Fruit fly (Drosophila melanogaster) ovary, adult (tissue): ENCODE results near the gene unc-119.

ENCODE experiments used
- CG17801 ChIP-seq: fragments of 200-800 bp; optimal IDR thresholded peaks from 2 replicates; lab custom pipeline; 2019; ENCODE audit warnings: missing biosample characterization, mild to moderate bottlenecking, missing genetic modification characterization, moderate library complexity; ENCODE audit not compliant: partially characterized antibody

The unc-119 gene

dm6 chrX:7324816-7325246 lies 33.7 kb upstream of the unc-119 start:
- TF ChIP-seq CG17801 (GFP tag; lab: Kevin White, UChicago): peak; percentile 98

- no peak for TF ChIP-seq CG17801 (GFP tag; lab: Kevin White, UChicago)
Measured at dm6 chrX:7323649-7324511, 32.8 kb upstream of the unc-119 start, which contains the start of the genes Atg5 and Dok. Gene Atg5, minus strand, starts transcription at chrX:7323770. Gene Dok, plus strand, starts transcription at chrX:7324214.

dm6 chrX:7321829-7322228 lies 30.7 kb upstream of the unc-119 start:
- TF ChIP-seq CG17801 (GFP tag; lab: Kevin White, UChicago): no peak

- no peak for TF ChIP-seq CG17801 (GFP tag; lab: Kevin White, UChicago)
Measured at dm6 chrX:7320455-7321224, 29.5 kb upstream of the unc-119 start.

dm6 chrX:7319703-7320088 lies 28.6 kb upstream of the unc-119 start:
- TF ChIP-seq CG17801 (GFP tag; lab: Kevin White, UChicago): no peak

- peak; percentile 55 for TF ChIP-seq CG17801 (GFP tag; lab: Kevin White, UChicago)
Measured at dm6 chrX:7319053-7319702, 28.1 kb upstream of the unc-119 start.

DNA sequence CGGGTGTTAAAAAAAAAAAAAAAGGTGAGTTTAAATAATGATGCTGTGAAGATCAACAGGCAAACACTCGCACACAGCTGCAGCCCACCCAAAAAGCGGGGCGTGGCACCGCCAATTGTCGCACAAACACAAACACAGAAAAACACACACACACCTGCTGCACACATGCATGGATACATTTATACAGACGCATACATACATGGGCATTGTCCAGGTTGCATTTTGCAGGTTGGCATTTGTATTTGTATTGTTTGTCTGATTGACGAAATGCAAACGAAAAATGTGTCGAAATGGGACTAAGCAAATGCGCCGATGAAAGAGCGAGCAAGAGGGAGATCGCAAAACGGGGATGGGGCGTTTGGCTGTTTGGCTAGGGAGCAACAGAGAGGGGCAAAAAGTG lies 27.4 kb upstream of the unc-119 start:
- TF ChIP-seq CG17801 (GFP tag; lab: Kevin White, UChicago): no peak

DNA sequence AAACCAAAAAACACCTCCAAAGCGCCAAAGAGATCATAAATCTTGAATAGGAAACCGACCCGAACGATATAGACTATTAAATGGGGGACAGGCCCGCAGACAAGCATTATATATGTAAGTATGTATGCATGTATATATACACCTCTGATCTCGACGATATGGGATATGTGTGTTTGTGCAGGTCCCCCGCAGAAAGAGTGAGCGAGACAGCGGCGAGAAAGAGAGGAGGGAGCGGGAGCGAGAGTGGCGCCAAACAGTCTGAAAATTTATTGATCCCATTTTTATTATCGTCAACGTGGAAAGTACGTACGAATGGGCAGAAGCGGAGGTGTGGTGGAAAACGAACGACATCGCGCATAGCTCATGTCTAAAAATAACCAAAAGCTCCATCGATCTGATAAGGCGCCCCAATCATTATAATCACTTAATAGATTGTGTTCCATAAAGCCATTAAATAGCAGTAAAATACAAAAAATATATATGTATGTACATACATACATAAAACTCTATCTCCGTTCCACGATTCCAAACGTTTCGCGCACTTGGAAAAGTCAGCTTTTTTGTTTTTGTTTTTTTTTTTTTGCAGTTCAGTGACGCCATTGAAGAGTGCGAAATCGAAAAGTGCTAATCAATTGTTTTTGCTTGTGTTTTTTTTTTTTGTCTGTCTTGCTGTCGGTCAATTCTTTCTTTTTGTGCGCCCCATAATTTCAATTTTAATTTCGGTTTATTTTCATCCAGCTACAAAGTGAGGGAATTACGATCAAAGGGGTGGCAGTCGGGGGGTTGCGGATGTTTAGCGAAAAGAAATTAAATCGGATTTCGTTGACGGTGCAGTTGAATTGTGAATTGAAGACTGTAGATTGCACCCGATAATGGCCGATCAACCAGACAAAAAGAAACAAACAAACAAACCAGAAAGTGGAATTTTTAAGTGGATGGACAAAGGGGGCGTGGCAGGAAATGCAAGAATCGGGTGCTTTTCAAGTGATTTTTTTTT lies 26.4 kb upstream of the unc-119 start:
- peak; percentile 83 for TF ChIP-seq CG17801 (GFP tag; lab: Kevin White, UChicago)

- TF ChIP-seq CG17801 (GFP tag; lab: Kevin White, UChicago): no peak
Measured at dm6 chrX:7315925-7316650, 25.0 kb upstream of the unc-119 start.

- no peak for TF ChIP-seq CG17801 (GFP tag; lab: Kevin White, UChicago)
Measured at dm6 chrX:7312406-7312805, 21.3 kb upstream of the unc-119 start.

- TF ChIP-seq CG17801 (GFP tag; lab: Kevin White, UChicago): no peak
Measured at dm6 chrX:7308794-7309193, 17.7 kb upstream of the unc-119 start.

DNA sequence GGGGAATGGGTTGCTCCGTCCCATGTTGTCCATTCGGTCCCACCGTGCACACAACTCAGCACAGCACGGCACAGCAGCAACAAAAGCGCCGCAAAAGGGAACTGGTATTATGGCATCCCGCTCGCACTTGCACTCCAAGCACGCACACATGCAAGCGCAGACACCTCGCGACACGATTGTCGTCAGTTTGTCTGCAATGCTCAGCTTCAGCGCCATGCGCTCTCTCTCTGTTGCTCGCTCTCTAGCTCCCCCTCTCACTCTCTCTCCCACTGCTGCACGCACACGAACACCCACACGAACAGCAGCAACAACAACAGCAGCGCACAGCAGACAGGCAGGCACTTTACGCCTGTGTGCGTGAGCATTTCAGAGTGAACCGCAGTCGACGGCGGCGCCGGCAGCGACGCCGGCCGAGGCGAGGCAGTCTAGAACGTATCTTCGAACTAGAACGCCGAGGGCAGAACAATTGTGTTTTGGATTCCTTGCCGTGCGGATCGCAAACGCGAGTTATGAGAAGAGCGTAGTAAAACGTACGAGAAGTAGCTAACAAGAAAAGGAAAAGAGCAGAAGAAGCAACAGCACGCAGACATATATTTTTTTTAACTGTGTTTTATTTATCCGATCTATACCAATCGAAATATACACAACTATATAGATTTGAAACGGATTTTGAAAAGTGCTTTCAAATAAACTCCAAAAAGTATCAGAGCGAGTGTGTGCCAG lies 16.5 kb upstream of the unc-119 start, which contains the start of gene brk:
TSS of gene brk (plus strand) at position 462 of the 723 bp plus-strand sequence.
- peak; percentile 7 for TF ChIP-seq CG17801 (GFP tag; lab: Kevin White, UChicago)
